Worm (Caenorhabditis elegans) whole organism, young adult: ENCODE data around the gene sulp-4.

Experiments
- F10E7.11 ChIP-seq: sonication (generic microtip); optimal IDR thresholded peaks from 2 replicates; lab custom pipeline; 2017; ENCODE audit warnings: mild to moderate bottlenecking, missing genetic modification characterization, moderate library complexity, missing compliant biosample characterization
- F22D6.2 ChIP-seq: sonication (generic microtip); optimal IDR thresholded peaks from 2 replicates; lab custom pipeline; 2016; ENCODE audit warnings: mild to moderate bottlenecking, missing genetic modification characterization, missing compliant biosample characterization
- F33H1.4 ChIP-seq: fragments of 200-800 bp; sonication (Bioruptor generic); IDR thresholded peaks from 2 replicates; pipeline ENCODE4 v1.3.6; 2022; ENCODE audit warnings: missing genetic modification reagents, missing genetic modification characterization, missing compliant biosample characterization
- F49E8.2 ChIP-seq: sonication (generic microtip); optimal IDR thresholded peaks from 3 replicates; lab custom pipeline; 2017; ENCODE audit warnings: missing genetic modification characterization, mild to moderate bottlenecking, missing compliant biosample characterization, antibody characterized with exemption, moderate library complexity; ENCODE audit not compliant: insufficient read depth
- F57A8.1 ChIP-seq: fragments of 200-800 bp; sonication (Bioruptor generic); optimal IDR thresholded peaks from 2 replicates; lab custom pipeline; 2018; ENCODE audit warnings: mild to moderate bottlenecking, missing genetic modification characterization, moderate library complexity, missing compliant biosample characterization
- K11D2.4 ChIP-seq: fragments of 200-800 bp; sonication (Bioruptor generic); IDR thresholded peaks from 2 replicates; pipeline ENCODE4 v1.3.6; 2022; ENCODE audit warnings: missing genetic modification reagents, missing genetic modification characterization, missing compliant biosample characterization
- Y56A3A.18 ChIP-seq: fragments of 200-800 bp; sonication (Bioruptor generic); IDR thresholded peaks from 2 replicates; pipeline ENCODE4 v1.3.6; 2022; ENCODE audit warnings: missing genetic modification reagents, missing genetic modification characterization, missing compliant biosample characterization
- ZK185.1 ChIP-seq: sonication (generic microtip); optimal IDR thresholded peaks from 2 replicates; lab custom pipeline; 2016; ENCODE audit warnings: mild to moderate bottlenecking, missing genetic modification characterization, missing compliant biosample characterization; ENCODE audit not compliant: poor library complexity, severe bottlenecking
- attf-3 ChIP-seq: fragments of 200-800 bp; sonication (Bioruptor generic); conservative IDR thresholded peaks from 2 replicates; pipeline ENCODE4 v1.3.6; 2022; ENCODE audit warnings: missing genetic modification reagents, missing genetic modification characterization, missing compliant biosample characterization
- ceh-40 ChIP-seq: fragments of 200-800 bp; sonication (Bioruptor generic); IDR thresholded peaks from 2 replicates; pipeline ENCODE4 v1.3.6; 2022; ENCODE audit warnings: missing genetic modification characterization, missing compliant biosample characterization
- ceh-91 ChIP-seq: fragments of 200-800 bp; sonication (Bioruptor generic); IDR thresholded peaks from 2 replicates; pipeline ENCODE4 v1.3.6; 2022; ENCODE audit warnings: missing genetic modification reagents, missing genetic modification characterization, missing compliant biosample characterization
- chd-7 ChIP-seq: sonication (generic microtip); optimal IDR thresholded peaks from 2 replicates; lab custom pipeline; 2016; ENCODE audit warnings: mild to moderate bottlenecking, missing genetic modification characterization, moderate library complexity, missing compliant biosample characterization
- dox-1 ChIP-seq: fragments of 200-800 bp; sonication (Bioruptor generic); IDR thresholded peaks from 2 replicates; pipeline ENCODE4 v1.3.6; 2022; ENCODE audit warnings: missing genetic modification reagents, missing genetic modification characterization, missing compliant biosample characterization
- dpl-1 ChIP-seq: fragments of 150-350 bp; optimal IDR thresholded peaks from 2 replicates; lab custom pipeline; 2014; ENCODE audit warnings: missing biosample characterization, missing genetic modification reagents, missing genetic modification characterization
- efl-1 ChIP-seq: fragments of 150-350 bp; optimal IDR thresholded peaks from 2 replicates; lab custom pipeline; 2014; ENCODE audit warnings: missing biosample characterization, missing genetic modification reagents, missing genetic modification characterization
- egrh-3 ChIP-seq: fragments of 200-800 bp; sonication (Bioruptor generic); IDR thresholded peaks from 2 replicates; pipeline ENCODE4 v1.3.6; 2022; ENCODE audit warnings: missing genetic modification reagents, missing genetic modification characterization, missing compliant biosample characterization
- fkh-3 ChIP-seq: sonication (generic microtip); optimal IDR thresholded peaks from 2 replicates; lab custom pipeline; 2016; ENCODE audit warnings: mild to moderate bottlenecking, missing genetic modification characterization, missing compliant biosample characterization
- him-1 ChIP-seq: sonication (generic microtip); optimal IDR thresholded peaks from 2 replicates; lab custom pipeline; 2016; ENCODE audit warnings: missing genotype, missing genetic modification reagents, missing genetic modification characterization, missing compliant biosample characterization
- hmg-1.2 ChIP-seq: fragments of 200-800 bp; sonication (Bioruptor generic); IDR thresholded peaks from 2 replicates; pipeline ENCODE4 v1.3.6; 2022; ENCODE audit warnings: missing genetic modification reagents, missing genetic modification characterization, missing compliant biosample characterization
- hmg-20 ChIP-seq: fragments of 200-800 bp; sonication (Bioruptor generic); IDR thresholded peaks from 2 replicates; pipeline ENCODE4 v1.3.6; 2022; ENCODE audit warnings: missing genetic modification reagents, missing genetic modification characterization, missing compliant biosample characterization
- hsf-1 ChIP-seq: fragments of 200-800 bp; sonication (Bioruptor generic); IDR thresholded peaks from 2 replicates; pipeline ENCODE4 v1.3.6; 2022; ENCODE audit warnings: missing genetic modification reagents, missing genetic modification characterization, missing compliant biosample characterization
- lin-35 ChIP-seq, 3 experiments: fragments of 150-350 bp in 2 of 3; sonication (generic microtip) in 1 of 3; optimal IDR thresholded peaks; 2 replicates each; lab custom pipeline; 2014 to 2018; ENCODE audit warnings: missing biosample characterization in 3 of 3, missing genetic modification characterization in 3 of 3, missing genetic modification reagents in 3 of 3
- lin-40 ChIP-seq: sonication (generic microtip); optimal IDR thresholded peaks from 2 replicates; lab custom pipeline; 2016; ENCODE audit warnings: missing genetic modification characterization, mild to moderate bottlenecking, missing compliant biosample characterization, missing genotype, missing genetic modification reagents
- madf-10 ChIP-seq: sonication (generic microtip); optimal IDR thresholded peaks from 2 replicates; lab custom pipeline; 2016; ENCODE audit warnings: mild to moderate bottlenecking, missing genetic modification characterization, missing compliant biosample characterization
- madf-3 ChIP-seq: fragments of 200-800 bp; sonication (Bioruptor generic); IDR thresholded peaks from 2 replicates; pipeline ENCODE4 v1.3.6; 2022; ENCODE audit warnings: missing genetic modification reagents, missing genetic modification characterization, missing compliant biosample characterization
- madf-6 ChIP-seq: fragments of 200-800 bp; sonication (Bioruptor generic); IDR thresholded peaks from 2 replicates; pipeline ENCODE4 v1.3.6; 2022; ENCODE audit warnings: missing genetic modification reagents, missing genetic modification characterization, missing compliant biosample characterization
- madf-8 ChIP-seq: fragments of 200-800 bp; sonication (Bioruptor generic); conservative IDR thresholded peaks from 2 replicates; pipeline ENCODE4 v1.3.6; 2022; ENCODE audit warnings: missing genetic modification reagents, missing genetic modification characterization, missing compliant biosample characterization
- mcd-1 ChIP-seq: fragments of 200-800 bp; sonication (Bioruptor generic); IDR thresholded peaks from 2 replicates; pipeline ENCODE4 v1.3.6; 2022; ENCODE audit warnings: missing genetic modification reagents, missing genetic modification characterization, missing compliant biosample characterization
- nhr-27 ChIP-seq: fragments of 200-800 bp; sonication (Bioruptor generic); optimal IDR thresholded peaks from 2 replicates; lab custom pipeline; 2018; ENCODE audit warnings: mild to moderate bottlenecking, missing genetic modification characterization, moderate library complexity, missing compliant biosample characterization
- pha-4 ChIP-seq: fragments of 150-350 bp; sonication (generic microtip); optimal IDR thresholded peaks from 2 replicates; lab custom pipeline; 2014; ENCODE audit warnings: missing biosample characterization, missing genetic modification reagents, missing genetic modification characterization
- repo-1 ChIP-seq: sonication (generic microtip); optimal IDR thresholded peaks from 2 replicates; lab custom pipeline; 2017; ENCODE audit warnings: mild to moderate bottlenecking, missing genetic modification characterization, missing compliant biosample characterization
- rpc-1 ChIP-seq, 2 experiments: fragments of 150-350 bp in 1 of 2; sonication (generic microtip) in 1 of 2; optimal IDR thresholded peaks; 2 replicates each; lab custom pipeline; 2014 to 2018; ENCODE audit warnings: missing biosample characterization in 1 of 2, missing genetic modification characterization in 1 of 2, missing genetic modification reagents in 1 of 2, missing genotype in 1 of 2
- sdz-38 ChIP-seq: sonication (generic microtip); optimal IDR thresholded peaks from 2 replicates; lab custom pipeline; 2016; ENCODE audit warnings: missing genotype, missing genetic modification characterization, missing compliant biosample characterization
- snpc-1.3 ChIP-seq: sonication (generic microtip); optimal IDR thresholded peaks from 2 replicates; lab custom pipeline; 2017; ENCODE audit warnings: missing genetic modification characterization, mild to moderate bottlenecking, missing compliant biosample characterization, antibody characterized with exemption, moderate library complexity, missing genotype, missing genetic modification reagents; ENCODE audit not compliant: insufficient read depth
- snpc-4 ChIP-seq, 5 experiments: fragments of 150-350 bp in 1 of 5; sonication (generic microtip) in 4 of 5; optimal IDR thresholded peaks; 2 replicates each; lab custom pipeline; 2014 to 2018; ENCODE audit warnings: missing genetic modification characterization in 5 of 5, missing biosample characterization in 3 of 5, antibody characterized with exemption in 2 of 5, mild to moderate bottlenecking in 2 of 5, missing compliant biosample characterization in 2 of 5, missing genotype in 2 of 5, moderate library complexity in 2 of 5, missing genetic modification reagents in 1 of 5
- somi-1 ChIP-seq: fragments of 200-800 bp; sonication (Bioruptor generic); optimal IDR thresholded peaks from 2 replicates; lab custom pipeline; 2018; ENCODE audit warnings: mild to moderate bottlenecking, missing genetic modification characterization, missing compliant biosample characterization
- sptf-2 ChIP-seq: fragments of 200-800 bp; sonication (Bioruptor generic); optimal IDR thresholded peaks from 2 replicates; lab custom pipeline; 2018; ENCODE audit warnings: mild to moderate bottlenecking, missing genetic modification characterization, missing compliant biosample characterization
- tbx-9 ChIP-seq: sonication (generic microtip); optimal IDR thresholded peaks from 2 replicates; lab custom pipeline; 2016; ENCODE audit warnings: borderline replicate concordance, missing genetic modification characterization, inconsistent platforms, missing compliant biosample characterization
- tlf-1 ChIP-seq: fragments of 200-800 bp; sonication (Bioruptor generic); optimal IDR thresholded peaks from 2 replicates; lab custom pipeline; 2018; ENCODE audit warnings: mild to moderate bottlenecking, missing genetic modification characterization, missing compliant biosample characterization
- unc-62 ChIP-seq: fragments of 150-350 bp; optimal IDR thresholded peaks from 2 replicates; lab custom pipeline; 2014; ENCODE audit warnings: missing biosample characterization, missing genetic modification reagents, missing genetic modification characterization
- xnd-1 ChIP-seq: sonication (generic microtip); optimal IDR thresholded peaks from 2 replicates; lab custom pipeline; 2016; ENCODE audit warnings: missing genotype, missing genetic modification reagents, missing genetic modification characterization, missing compliant biosample characterization
- zfh-2 ChIP-seq: fragments of 200-800 bp; sonication (Bioruptor generic); conservative IDR thresholded peaks from 2 replicates; pipeline ENCODE4 v1.3.6; 2022; ENCODE audit warnings: missing genetic modification reagents, missing genetic modification characterization, missing compliant biosample characterization
- ztf-18 ChIP-seq: sonication (generic microtip); optimal IDR thresholded peaks from 2 replicates; lab custom pipeline; 2016; ENCODE audit warnings: missing genotype, mild to moderate bottlenecking, missing genetic modification characterization, missing compliant biosample characterization
- ztf-22 ChIP-seq: fragments of 200-800 bp; sonication (Bioruptor generic); optimal IDR thresholded peaks from 2 replicates; lab custom pipeline; 2018; ENCODE audit warnings: mild to moderate bottlenecking, missing genetic modification characterization, moderate library complexity, missing compliant biosample characterization
- ztf-25 ChIP-seq: fragments of 200-800 bp; sonication (Bioruptor generic); IDR thresholded peaks from 2 replicates; pipeline ENCODE4 v1.3.6; 2022; ENCODE audit warnings: missing genetic modification reagents, missing genetic modification characterization, missing compliant biosample characterization
- ztf-26 ChIP-seq: sonication (generic microtip); optimal IDR thresholded peaks from 2 replicates; lab custom pipeline; 2017; ENCODE audit warnings: missing genetic modification characterization, missing compliant biosample characterization

Gene sulp-4

ce11 chrV:11921689-11922517, 46.7 kb downstream of the sulp-4 start:
- TF ChIP-seq Y56A3A.18 (GFP tag; lab: Robert Waterston, UW) (no peak), xnd-1 (tag; lab: Kevin White, UChicago) (peak; percentile 79), madf-8 (GFP tag; lab: Robert Waterston, UW) (peak; percentile 81), mcd-1 (GFP tag; lab: Robert Waterston, UW) (no peak), tbx-9 (tag; lab: Kevin White, UChicago) (no peak), lin-35 (GFP tag; optimal IDR thresholded peaks at IDR 0.05; lab: Kevin White, UChicago) (no peak), pha-4 (tag; lab: Kevin White, UChicago) (no peak), chd-7 (tag; lab: Kevin White, UChicago) (peak; percentile 43), ztf-25 (GFP tag; lab: Robert Waterston, UW) (0 out of 2 replicates have a peak, but pooled peaks have one; percentile 27), ztf-22 (no peak), madf-6 (peak; percentile 93), F33H1.4 (GFP tag; lab: Robert Waterston, UW) (0 out of 2 replicates have a peak, but pooled peaks have one; percentile 21), efl-1 (peak; percentile 52), attf-3 (no peak), repo-1 (tag; lab: Kevin White, UChicago) (no peak), F57A8.1 (GFP tag; lab: Kevin White, UChicago) (no peak), sptf-2 (no peak), ZK185.1 (tag; lab: Kevin White, UChicago) (no peak), somi-1 (peak; percentile 48), hmg-1.2 (GFP tag; lab: Robert Waterston, UW) (no peak), nhr-27 (tag; lab: Kevin White, UChicago) (no peak), unc-62 (no peak), ztf-18 (tag; lab: Kevin White, UChicago) (no peak), snpc-1.3 (no peak), ztf-26 (tag; lab: Kevin White, UChicago) (no peak), hsf-1 (GFP tag; lab: Robert Waterston, UW) (0 out of 2 replicates have a peak, but pooled peaks have one; percentile 30), egrh-3 (GFP tag; lab: Robert Waterston, UW) (no peak), ceh-91 (GFP tag; lab: Robert Waterston, UW) (no peak), ceh-40 (GFP tag; lab: Robert Waterston, UW) (no peak), tlf-1 (GFP tag; lab: Kevin White, UChicago) (no peak), fkh-3 (no peak), dox-1 (no peak), rpc-1 (optimal IDR thresholded peaks at IDR 0.05; lab: Kevin White, UChicago) (no peak), rpc-1 (tag; optimal IDR thresholded peaks at IDR 0.05; lab: Kevin White, UChicago) (no peak), F10E7.11 (no peak), snpc-4 (GFP tag; optimal IDR thresholded peaks at IDR 0.05; lab: Kevin White, UChicago) (no peak), snpc-4 (tag; optimal IDR thresholded peaks at IDR 0.05; lab: Kevin White, UChicago) (no peak), K11D2.4 (GFP tag; lab: Robert Waterston, UW) (0 out of 2 replicates have a peak, but pooled peaks have one; percentile 48), madf-10 (no peak), zfh-2 (GFP tag; lab: Robert Waterston, UW) (peak; percentile 48; the same call in 1 of the 2 replicates), hmg-20 (GFP tag; lab: Robert Waterston, UW) (no peak), him-1 (no peak), F22D6.2 (tag; lab: Kevin White, UChicago) (no peak), lin-40 (peak; percentile 1), madf-3 (no peak), dpl-1 (GFP tag; lab: Kevin White, UChicago) (peak; percentile 8), F49E8.2 (no peak), sdz-38 (tag; lab: Kevin White, UChicago) (no peak)
